Fruit fly (Drosophila melanogaster): ENCODE measurements around the gene CG32591.
A peak's percentile ranks its signal among the peaks of the same experiment; 100 is the strongest.

Gene CG32591

dm6 chrX:14947399-14947798 lies 18.7 kb upstream of the CG32591 start (continued):
- no peak for TF ChIP-seq pan (optimal IDR thresholded peaks at IDR 0.05)
- TF ChIP-seq pan (GFP tag; optimal IDR thresholded peaks at IDR 0.05 in 1 of 2, IDR thresholded peaks at IDR 0.05 in 1 of 2) = peak in 1 of 2 experiments; percentile 70
- no peak for TF ChIP-seq tx (GFP tag; optimal IDR thresholded peaks at IDR 0.05)
- TF ChIP-seq sob (GFP tag; IDR thresholded peaks at IDR 0.05) = peak; percentile 45; the same call in 1 of the 2 replicates
- peak; percentile 48 for TF ChIP-seq CG4328 (GFP tag; optimal IDR thresholded peaks at IDR 0.05)
- peak; percentile 89 for TF ChIP-seq CG34376 (GFP tag; optimal IDR thresholded peaks at IDR 0.05)
- TF ChIP-seq CG7987 (GFP tag; optimal IDR thresholded peaks at IDR 0.05) = peak; percentile 62
- peak; percentile 59 for TF ChIP-seq stc (GFP tag; IDR thresholded peaks at IDR 0.05)
- TF ChIP-seq bsh (GFP tag; optimal IDR thresholded peaks at IDR 0.05) = peak in 1 of 2 experiments; percentile 98
- TF ChIP-seq Aef1 (GFP tag; IDR thresholded peaks at IDR 0.05) = 0 out of 3 replicates have a peak, but pooled peaks have one; percentile 12
- TF ChIP-seq ttk (GFP tag; IDR thresholded peaks at IDR 0.05) = peak; percentile 45; the same call in 1 of the 2 replicates
- 0 out of 2 replicates have a peak, but pooled peaks have one; percentile 7 for TF ChIP-seq H2.0 (GFP tag; IDR thresholded peaks at IDR 0.05)
- no peak for TF ChIP-seq CG31224 (GFP tag; IDR thresholded peaks at IDR 0.05)
- TF ChIP-seq CG1792 (GFP tag; optimal IDR thresholded peaks at IDR 0.05) = peak; percentile 12
- peak; percentile 53 for TF ChIP-seq CG12769 (tag; optimal IDR thresholded peaks at IDR 0.05)
- peak; percentile 41 for TF ChIP-seq CG7839 (tag; optimal IDR thresholded peaks at IDR 0.05)
- peak; percentile 15 for TF ChIP-seq tap (tag; optimal IDR thresholded peaks at IDR 0.05)
- TF ChIP-seq so (GFP tag; IDR thresholded peaks at IDR 0.05) = peak; percentile 78; the same call in 2 of the 3 replicates
- TF ChIP-seq CG7556 (GFP tag; optimal IDR thresholded peaks at IDR 0.05) = peak; percentile 12
- peak; percentile 11; the same call in 1 of the 2 replicates for TF ChIP-seq MBD-R2 (GFP tag; IDR thresholded peaks at IDR 0.05)
- peak; percentile 32 for TF ChIP-seq pros (GFP tag; optimal IDR thresholded peaks at IDR 0.05)
- no peak for TF ChIP-seq Dbx (GFP tag; IDR thresholded peaks at IDR 0.05)
- no peak for TF ChIP-seq ftz-f1 (GFP tag; optimal IDR thresholded peaks at IDR 0.05)
- peak; percentile 0 for TF ChIP-seq Side (GFP tag; optimal IDR thresholded peaks at IDR 0.05)
- TF ChIP-seq dpn (GFP tag; optimal IDR thresholded peaks at IDR 0.05) = no peak
- no peak for TF ChIP-seq lov (optimal IDR thresholded peaks at IDR 0.05)
- peak; percentile 67; the same call in 1 of the 3 replicates for TF ChIP-seq lov (GFP tag; IDR thresholded peaks at IDR 0.05)
- peak; percentile 58; the same call in 1 of the 3 replicates for TF ChIP-seq CG6175 (GFP tag; IDR thresholded peaks at IDR 0.05)
- peak; percentile 51 for TF ChIP-seq Fer3 (tag; optimal IDR thresholded peaks at IDR 0.05)
- peak; percentile 73 for TF ChIP-seq chm (GFP tag; IDR thresholded peaks at IDR 0.05)
- TF ChIP-seq B-H1 (GFP tag; IDR thresholded peaks at IDR 0.05) = peak; percentile 42; the same call in 1 of the 3 replicates
- peak; percentile 71 for TF ChIP-seq CG15269 (tag; optimal IDR thresholded peaks at IDR 0.05)
- TF ChIP-seq ems (GFP tag; optimal IDR thresholded peaks at IDR 0.05) = no peak
- peak; percentile 58 for TF ChIP-seq caup (GFP tag; optimal IDR thresholded peaks at IDR 0.05; ENCODE audit: severe bottlenecking)
- peak; percentile 47 for TF ChIP-seq CG17912 (GFP tag; optimal IDR thresholded peaks at IDR 0.05)
- no peak for TF ChIP-seq E2f1 (GFP tag; IDR thresholded peaks at IDR 0.05)
- peak; percentile 16 for TF ChIP-seq scrt (GFP tag; optimal IDR thresholded peaks at IDR 0.05)
- TF ChIP-seq sd (tag; optimal IDR thresholded peaks at IDR 0.05) = peak; percentile 5
- TF ChIP-seq ham (GFP tag; IDR thresholded peaks at IDR 0.05) = no peak
- no peak for TF ChIP-seq CG4282 (GFP tag; optimal IDR thresholded peaks at IDR 0.05)
- TF ChIP-seq CG10959 (GFP tag; IDR thresholded peaks at IDR 0.05) = 0 out of 2 replicates have a peak, but pooled peaks have one; percentile 27
- no peak for TF ChIP-seq ato (GFP tag; IDR thresholded peaks at IDR 0.05; ENCODE audit: partially characterized antibody)
- TF ChIP-seq CG12219 (GFP tag; optimal IDR thresholded peaks at IDR 0.05) = peak; percentile 40
- TF ChIP-seq CG10321 (GFP tag; IDR thresholded peaks at IDR 0.05) = peak; percentile 83
- TF ChIP-seq CG6254 (GFP tag; optimal IDR thresholded peaks at IDR 0.05) = peak; percentile 76
- peak; percentile 54 for TF ChIP-seq pfk (GFP tag; optimal IDR thresholded peaks at IDR 0.05)
- TF ChIP-seq Drgx (GFP tag; IDR thresholded peaks at IDR 0.05) = peak; percentile 94
- TF ChIP-seq ac (GFP tag; optimal IDR thresholded peaks at IDR 0.05) = peak; percentile 14
- TF ChIP-seq Med (GFP tag) = peak; percentile 76
- 0 out of 2 replicates have a peak, but pooled peaks have one; percentile 29 for TF ChIP-seq Nf-YA (GFP tag; IDR thresholded peaks at IDR 0.05)
- no peak for TF ChIP-seq wor (GFP tag; IDR thresholded peaks at IDR 0.05)
